Fruit fly (Drosophila melanogaster) whole organism, embryonic: ENCODE measurements around the gene holn1.
A peak's percentile ranks its signal among the peaks of the same experiment; 100 is the strongest.

Experiments
- ATbp ChIP-seq: fragments of 200-800 bp; sonication (Bioruptor generic); optimal IDR thresholded peaks from 2 replicates; lab custom pipeline; 2017; ENCODE audit warnings: missing biosample characterization, mild to moderate bottlenecking, missing genetic modification characterization, missing genetic modification reagents
- Awh ChIP-seq: fragments of 200-800 bp; sonication (Bioruptor generic); IDR thresholded peaks from 2 replicates; pipeline ENCODE4, ENCODE4 v1.3.6; 2022; ENCODE audit warnings: missing biosample characterization, missing genetic modification characterization
- BEAF-32 ChIP-seq: fragments of 200-800 bp; sonication (Bioruptor generic); optimal IDR thresholded peaks from 3 replicates; lab custom pipeline; 2017; ENCODE audit warnings: missing biosample characterization, missing genetic modification characterization, mild to moderate bottlenecking, moderate library complexity, missing genetic modification reagents
- Bgb ChIP-seq: fragments of 200-800 bp; sonication (Bioruptor generic); IDR thresholded peaks from 2 replicates; pipeline ENCODE4 v1.3.6; 2022; ENCODE audit warnings: missing biosample characterization, missing genetic modification characterization; ENCODE audit not compliant: partially characterized antibody
- CG10147 ChIP-seq: fragments of 200-800 bp; sonication (Bioruptor generic); optimal IDR thresholded peaks from 2 replicates; lab custom pipeline; 2019; ENCODE audit warnings: missing biosample characterization, mild to moderate bottlenecking, missing genetic modification characterization, moderate library complexity
- CG10431 ChIP-seq: fragments of 200-800 bp; sonication (Bioruptor generic); optimal IDR thresholded peaks from 3 replicates; lab custom pipeline; 2018; ENCODE audit warnings: missing biosample characterization, mild to moderate bottlenecking, missing genetic modification characterization
- CG10979 ChIP-seq: fragments of 200-800 bp; sonication (Bioruptor generic); optimal IDR thresholded peaks from 2 replicates; lab custom pipeline; 2018; ENCODE audit warnings: missing biosample characterization, mild to moderate bottlenecking, missing genetic modification characterization, moderate library complexity
- CG11085 ChIP-seq: fragments of 200-800 bp; sonication (Bioruptor generic); IDR thresholded peaks from 2 replicates; pipeline ENCODE4 v1.3.6; 2022; ENCODE audit warnings: missing biosample characterization, missing genetic modification characterization
- CG12071 ChIP-seq: fragments of 200-800 bp; sonication (Bioruptor generic); optimal IDR thresholded peaks from 3 replicates; lab custom pipeline; 2018; ENCODE audit warnings: missing biosample characterization, mild to moderate bottlenecking, missing genetic modification characterization
- CG12104 ChIP-seq: fragments of 200-800 bp; sonication (Bioruptor generic); optimal IDR thresholded peaks from 3 replicates; lab custom pipeline; 2016; ENCODE audit warnings: missing biosample characterization, missing genetic modification characterization
- CG12155 ChIP-seq: fragments of 200-800 bp; sonication (Bioruptor generic); optimal IDR thresholded peaks from 3 replicates; lab custom pipeline; 2016; ENCODE audit warnings: missing biosample characterization, missing genetic modification characterization
- CG14014 ChIP-seq: fragments of 200-800 bp; sonication (Bioruptor generic); IDR thresholded peaks from 2 replicates; pipeline ENCODE4 v1.3.6; 2022; ENCODE audit warnings: missing biosample characterization, missing genetic modification characterization
- CG15479 ChIP-seq: fragments of 200-800 bp; sonication (Bioruptor generic); optimal IDR thresholded peaks from 3 replicates; lab custom pipeline; 2019; ENCODE audit warnings: missing biosample characterization, mild to moderate bottlenecking, missing genetic modification characterization, moderate library complexity
- CG17359 ChIP-seq: fragments of 200-800 bp; sonication (Bioruptor generic); optimal IDR thresholded peaks from 3 replicates; lab custom pipeline; 2018; ENCODE audit warnings: missing biosample characterization, mild to moderate bottlenecking, missing genetic modification characterization, moderate library complexity
- CG31441 ChIP-seq: fragments of 200-800 bp; sonication (Bioruptor generic); IDR thresholded peaks from 2 replicates; pipeline ENCODE4 v1.3.6; 2022; ENCODE audit warnings: missing biosample characterization, missing genetic modification characterization
- CG32767 ChIP-seq: fragments of 200-800 bp; sonication (Bioruptor generic); IDR thresholded peaks from 2 replicates; pipeline ENCODE4 v1.3.6; 2022; ENCODE audit warnings: missing biosample characterization, missing genetic modification characterization
- CG42726 ChIP-seq: fragments of 200-800 bp; sonication (Bioruptor generic); IDR thresholded peaks from 2 replicates; pipeline ENCODE4 v1.3.6; 2022; ENCODE audit warnings: missing biosample characterization, missing genetic modification characterization; ENCODE audit not compliant: partially characterized antibody
- CG6791 ChIP-seq: fragments of 200-800 bp; sonication (Bioruptor generic); IDR thresholded peaks from 3 replicates; pipeline ENCODE4 v1.3.6; 2022; ENCODE audit warnings: missing biosample characterization, missing genetic modification characterization; ENCODE audit not compliant: partially characterized antibody
- CG6813 ChIP-seq: fragments of 200-800 bp; sonication (Bioruptor generic); optimal IDR thresholded peaks from 2 replicates; lab custom pipeline; 2017; ENCODE audit warnings: missing biosample characterization, missing genetic modification characterization, mild to moderate bottlenecking, moderate library complexity, missing genetic modification reagents
- Deaf1 ChIP-seq: fragments of 200-800 bp; optimal IDR thresholded peaks from 3 replicates; lab custom pipeline; 2019; ENCODE audit warnings: missing biosample characterization, mild to moderate bottlenecking, missing genetic modification characterization, moderate library complexity
- Dfd ChIP-seq, 2 experiments: fragments of >200 bp; optimal IDR thresholded peaks; 2 replicates each; lab custom pipeline; 2017; ENCODE audit warnings: missing biosample characterization in 2 of 2, missing genetic modification characterization in 2 of 2
- Dip2 ChIP-seq: fragments of 200-800 bp; sonication (Bioruptor generic); IDR thresholded peaks from 2 replicates; pipeline ENCODE4 v1.3.6; 2022; ENCODE audit warnings: missing biosample characterization, missing genetic modification characterization
- Dp ChIP-seq: fragments of 200-800 bp; sonication (Bioruptor generic); optimal IDR thresholded peaks from 2 replicates; lab custom pipeline; 2018; ENCODE audit warnings: missing biosample characterization, mild to moderate bottlenecking, missing genetic modification characterization, moderate library complexity
- E2f2 ChIP-seq: fragments of 200-800 bp; sonication (Bioruptor generic); IDR thresholded peaks from 2 replicates; pipeline ENCODE4 v1.3.6; 2022; ENCODE audit warnings: missing biosample characterization, missing genetic modification characterization
- HLH4C ChIP-seq: fragments of 200-800 bp; sonication (Bioruptor generic); IDR thresholded peaks from 3 replicates; pipeline ENCODE4 v1.3.6; 2022; ENCODE audit warnings: missing biosample characterization, missing genetic modification characterization; ENCODE audit not compliant: partially characterized antibody
- MBD-R2 ChIP-seq: fragments of 200-800 bp; sonication (Bioruptor generic); IDR thresholded peaks from 2 replicates; pipeline ENCODE4 v1.3.6; 2022; ENCODE audit warnings: missing biosample characterization, missing genetic modification characterization
- Nf-YC ChIP-seq: fragments of 200-800 bp; optimal IDR thresholded peaks from 3 replicates; lab custom pipeline; 2019; ENCODE audit warnings: missing biosample characterization, mild to moderate bottlenecking, missing genetic modification characterization, moderate library complexity
- Oaz ChIP-seq: fragments of 200-800 bp; sonication (Bioruptor generic); IDR thresholded peaks from 2 replicates; pipeline ENCODE4 v1.3.6; 2022; ENCODE audit warnings: missing biosample characterization, missing genetic modification characterization
- Opbp ChIP-seq: fragments of 200-800 bp; sonication (Bioruptor generic); IDR thresholded peaks from 3 replicates; pipeline ENCODE4 v1.3.6; 2022; ENCODE audit warnings: missing biosample characterization, missing genetic modification characterization; ENCODE audit not compliant: partially characterized antibody
- Side ChIP-seq: fragments of 200-800 bp; sonication (Bioruptor generic); optimal IDR thresholded peaks from 2 replicates; lab custom pipeline; 2016; ENCODE audit warnings: missing biosample characterization, missing genetic modification characterization
- Tbp ChIP-seq: fragments of >200 bp; optimal IDR thresholded peaks from 2 replicates; lab custom pipeline; 2018; ENCODE audit warnings: missing biosample characterization, missing genetic modification characterization
- amos ChIP-seq: fragments of 200-800 bp; sonication (Bioruptor generic); IDR thresholded peaks from 2 replicates; pipeline ENCODE4 v1.3.6; 2022; ENCODE audit warnings: missing biosample characterization, missing genetic modification characterization; ENCODE audit not compliant: partially characterized antibody
- ara ChIP-seq: fragments of 200-800 bp; sonication (Bioruptor generic); IDR thresholded peaks from 2 replicates; pipeline ENCODE4 v1.3.6; 2022; ENCODE audit warnings: missing biosample characterization, missing genetic modification characterization
- ash1 ChIP-seq: fragments of 200-800 bp; sonication (Bioruptor generic); optimal IDR thresholded peaks from 2 replicates; lab custom pipeline; 2018; ENCODE audit warnings: missing biosample characterization, mild to moderate bottlenecking, missing genetic modification characterization
- az2 ChIP-seq: fragments of 200-800 bp; sonication (Bioruptor generic); optimal IDR thresholded peaks from 3 replicates; lab custom pipeline; 2016; ENCODE audit warnings: missing biosample characterization, missing genetic modification characterization
- dan ChIP-seq: fragments of 200-800 bp; sonication (Bioruptor generic); IDR thresholded peaks from 2 replicates; pipeline ENCODE4 v1.3.6; 2022; ENCODE audit warnings: missing biosample characterization, missing genetic modification characterization
- esg ChIP-seq: fragments of 200-800 bp; sonication (Bioruptor generic); conservative IDR thresholded peaks from 2 replicates; pipeline ENCODE4 v1.3.6; 2022; ENCODE audit warnings: missing biosample characterization, missing genetic modification characterization
- gcm2 ChIP-seq: fragments of 200-800 bp; sonication (Bioruptor generic); optimal IDR thresholded peaks from 2 replicates; lab custom pipeline; 2016; ENCODE audit warnings: missing biosample characterization, missing genetic modification characterization
- gfzf ChIP-seq: fragments of 200-800 bp; sonication (Bioruptor generic); optimal IDR thresholded peaks from 2 replicates; lab custom pipeline; 2016; ENCODE audit warnings: missing biosample characterization, mild to moderate bottlenecking, missing genetic modification characterization, moderate library complexity
- hkb ChIP-seq, 2 experiments: fragments of 200-800 bp in 1 of 2; fragments of >200 bp in 1 of 2; sonication (Bioruptor generic) in 1 of 2; IDR thresholded peaks in 1 of 2; optimal IDR thresholded peaks in 1 of 2; 2 replicates each; pipeline versions ENCODE4 v1.3.6 to Lab custom; 2017 to 2022; ENCODE audit warnings: missing biosample characterization in 1 of 2, missing genetic modification characterization in 1 of 2
- lab ChIP-seq: fragments of 200-800 bp; sonication (Bioruptor generic); optimal IDR thresholded peaks from 3 replicates; lab custom pipeline; 2017; ENCODE audit warnings: missing biosample characterization, missing genetic modification characterization, mild to moderate bottlenecking, moderate library complexity, missing genetic modification reagents
- nmo ChIP-seq: fragments of 200-800 bp; sonication (Bioruptor generic); optimal IDR thresholded peaks from 2 replicates; lab custom pipeline; 2018; ENCODE audit warnings: missing biosample characterization, mild to moderate bottlenecking, missing genetic modification characterization, moderate library complexity
- odd ChIP-seq: fragments of 200-800 bp; sonication (Bioruptor generic); optimal IDR thresholded peaks from 2 replicates; lab custom pipeline; 2017; ENCODE audit warnings: missing biosample characterization, mild to moderate bottlenecking, missing genetic modification characterization
- pfk ChIP-seq: fragments of 200-800 bp; sonication (Bioruptor generic); optimal IDR thresholded peaks from 2 replicates; lab custom pipeline; 2018; ENCODE audit warnings: missing biosample characterization, mild to moderate bottlenecking, missing genetic modification characterization, moderate library complexity
- ranshi ChIP-seq: fragments of 200-800 bp; sonication (Bioruptor generic); IDR thresholded peaks from 2 replicates; pipeline ENCODE4 v1.3.6; 2022; ENCODE audit warnings: missing biosample characterization, missing genetic modification characterization
- shn ChIP-seq: fragments of 200-800 bp; sonication (Bioruptor generic); optimal IDR thresholded peaks from 3 replicates; lab custom pipeline; 2016; ENCODE audit warnings: missing biosample characterization, missing genetic modification characterization
- slbo ChIP-seq: fragments of 200-800 bp; sonication (Bioruptor generic); IDR thresholded peaks from 2 replicates; pipeline ENCODE4 v1.3.6; 2022; ENCODE audit warnings: missing biosample characterization, missing genetic modification characterization
- sob ChIP-seq: fragments of 200-800 bp; sonication (Bioruptor generic); IDR thresholded peaks from 2 replicates; pipeline ENCODE4 v1.3.6; 2022; ENCODE audit warnings: missing biosample characterization, missing genetic modification characterization
- sr ChIP-seq: fragments of 200-800 bp; sonication (Bioruptor generic); IDR thresholded peaks from 3 replicates; pipeline ENCODE4 v1.3.6; 2022; ENCODE audit warnings: missing biosample characterization, missing genetic modification characterization
- zen ChIP-seq: fragments of 200-800 bp; sonication (Bioruptor generic); optimal IDR thresholded peaks from 3 replicates; lab custom pipeline; 2018; ENCODE audit warnings: missing biosample characterization, mild to moderate bottlenecking, missing genetic modification characterization, moderate library complexity

The holn1 gene

dm6 chr2L:10479859-10480258 lies 44.1 kb downstream of the holn1 start (continued):
- peak; percentile 19 for TF ChIP-seq CG17359 (tag; lab: Kevin White, UChicago)
- no peak for TF ChIP-seq az2 (GFP tag; lab: Kevin White, UChicago)
- no peak for TF ChIP-seq Nf-YC (tag; lab: Kevin White, UChicago)
- no peak for TF ChIP-seq ATbp (GFP tag; lab: Kevin White, UChicago)
- peak; percentile 34; the same call in 1 of the 2 replicates for TF ChIP-seq Bgb
- no peak for TF ChIP-seq gfzf
- no peak for TF ChIP-seq CG10979
- TF ChIP-seq Oaz (GFP tag; lab: Robert Waterston, UW), result no peak
- TF ChIP-seq Awh (GFP tag; lab: Robert Waterston, UW), result no peak
- TF ChIP-seq CG15479 (GFP tag; lab: Kevin White, UChicago), result no peak
- no peak for TF ChIP-seq CG12071 (GFP tag; lab: Kevin White, UChicago)
- TF ChIP-seq dan, result no peak
- no peak for TF ChIP-seq CG10431 (GFP tag; lab: Kevin White, UChicago)
- no peak for TF ChIP-seq CG31441
- TF ChIP-seq E2f2, result peak; percentile 97
- peak; percentile 63 for TF ChIP-seq BEAF-32 (GFP tag; lab: Kevin White, UChicago)
- TF ChIP-seq ara (GFP tag; lab: Robert Waterston, UW), result no peak
- no peak for TF ChIP-seq zen (tag; lab: Kevin White, UChicago)
- peak; percentile 34; the same call in 1 of the 2 replicates for TF ChIP-seq MBD-R2 (GFP tag; lab: Robert Waterston, UW)
- TF ChIP-seq odd, result no peak
- no peak for TF ChIP-seq CG14014 (GFP tag; lab: Robert Waterston, UW)
- no peak for TF ChIP-seq lab (GFP tag; lab: Kevin White, UChicago)
- no peak for TF ChIP-seq nmo (GFP tag; lab: Kevin White, UChicago)
- TF ChIP-seq CG42726 (GFP tag; lab: Robert Waterston, UW), result no peak
- TF ChIP-seq CG11085 (GFP tag; lab: Robert Waterston, UW), result no peak
- no peak for TF ChIP-seq Dfd (GFP tag; optimal IDR thresholded peaks at IDR 0.05; lab: Kevin White, UChicago)
- no peak for TF ChIP-seq ranshi (GFP tag; lab: Robert Waterston, UW)
- TF ChIP-seq Deaf1, result no peak
- TF ChIP-seq gcm2, result no peak
- TF ChIP-seq CG12104 (GFP tag; lab: Kevin White, UChicago), result no peak
- no peak for TF ChIP-seq Side (GFP tag; lab: Kevin White, UChicago)
- no peak for TF ChIP-seq sob (GFP tag; lab: Robert Waterston, UW)
- TF ChIP-seq CG6813 (GFP tag; lab: Kevin White, UChicago), result no peak
- no peak for TF ChIP-seq Tbp (GFP tag; lab: Kevin White, UChicago)
- TF ChIP-seq Dip2 (GFP tag; lab: Robert Waterston, UW), result no peak
- no peak; the same call in 2 of the 3 replicates for TF ChIP-seq sr (GFP tag; lab: Robert Waterston, UW)
- TF ChIP-seq Opbp, result peak; percentile 23; the same call in 1 of the 3 replicates
- TF ChIP-seq CG32767 (GFP tag; lab: Robert Waterston, UW), result no peak
- TF ChIP-seq ash1, result no peak
- TF ChIP-seq hkb (optimal IDR thresholded peaks at IDR 0.05; lab: Kevin White, UChicago), result no peak
- no peak for TF ChIP-seq hkb (GFP tag; IDR thresholded peaks at IDR 0.05; lab: Robert Waterston, UW)
- no peak for TF ChIP-seq CG12155 (GFP tag; lab: Kevin White, UChicago)
- peak; percentile 21; the same call in 1 of the 3 replicates for TF ChIP-seq HLH4C (GFP tag; lab: Robert Waterston, UW)
- TF ChIP-seq Dp (GFP tag; lab: Kevin White, UChicago), result peak; percentile 99
- TF ChIP-seq pfk (GFP tag; lab: Kevin White, UChicago), result no peak
- peak; percentile 49; the same call in 1 of the 2 replicates for TF ChIP-seq amos
- no peak for TF ChIP-seq CG10147
- peak; percentile 42; the same call in 1 of the 3 replicates for TF ChIP-seq CG6791 (GFP tag; lab: Robert Waterston, UW)
- no peak for TF ChIP-seq shn (GFP tag; lab: Kevin White, UChicago)
- no peak for TF ChIP-seq esg (GFP tag; lab: Robert Waterston, UW)
- no peak for TF ChIP-seq slbo (GFP tag; lab: Robert Waterston, UW)
